Worm (Caenorhabditis elegans): ENCODE results near the gene M57.1.

DNA sequence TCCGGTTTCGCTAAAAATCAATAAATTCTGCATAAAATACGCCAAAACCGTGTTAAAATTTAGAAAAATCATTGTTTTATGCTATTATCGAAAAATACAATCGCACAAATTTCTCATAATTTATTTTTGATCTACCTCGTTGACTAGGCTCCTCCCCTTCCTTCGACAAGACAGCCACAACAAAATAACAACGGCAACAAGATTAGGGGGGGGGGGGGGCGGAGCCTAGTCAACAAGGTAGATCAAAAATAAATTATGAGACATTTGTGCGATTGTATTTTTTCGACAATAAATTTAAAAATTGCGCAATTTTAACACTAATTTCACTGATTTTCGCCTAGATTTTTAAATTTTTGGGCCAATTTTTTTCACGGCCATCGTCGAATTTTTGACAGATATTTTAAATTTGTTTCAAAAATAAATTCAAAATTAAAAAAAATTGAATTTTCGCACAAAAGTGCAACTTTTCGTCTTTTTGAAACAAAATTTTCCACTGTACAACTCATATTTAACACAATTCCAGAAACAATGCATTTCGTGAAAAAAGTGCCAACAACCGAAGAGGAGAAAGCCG, 5.3 kb upstream of the M57.1 start, which contains the start of gene M57.2:
- TF ChIP-seq nhr-11 (tag; optimal IDR thresholded peaks at IDR 0.05) (no peak), tbx-7 (tag; optimal IDR thresholded peaks at IDR 0.05) (no peak), ceh-14 (tag; optimal IDR thresholded peaks at IDR 0.05) (no peak), K09A11.1 (tag; optimal IDR thresholded peaks at IDR 0.05; ENCODE audit: insufficient read depth) (no peak), ama-1 (optimal IDR thresholded peaks at IDR 0.05) (no peak), C08G9.2 (tag; optimal IDR thresholded peaks at IDR 0.05) (no peak), sox-4 (tag; optimal IDR thresholded peaks at IDR 0.05) (no peak), elt-2 (tag; optimal IDR thresholded peaks at IDR 0.05) (no peak)

Data from whole organism, late embryonic.